Worm (Caenorhabditis elegans): Measurements from ENCODE around the gene Y60A9.3.

Y60A9.3 gene

DNA sequence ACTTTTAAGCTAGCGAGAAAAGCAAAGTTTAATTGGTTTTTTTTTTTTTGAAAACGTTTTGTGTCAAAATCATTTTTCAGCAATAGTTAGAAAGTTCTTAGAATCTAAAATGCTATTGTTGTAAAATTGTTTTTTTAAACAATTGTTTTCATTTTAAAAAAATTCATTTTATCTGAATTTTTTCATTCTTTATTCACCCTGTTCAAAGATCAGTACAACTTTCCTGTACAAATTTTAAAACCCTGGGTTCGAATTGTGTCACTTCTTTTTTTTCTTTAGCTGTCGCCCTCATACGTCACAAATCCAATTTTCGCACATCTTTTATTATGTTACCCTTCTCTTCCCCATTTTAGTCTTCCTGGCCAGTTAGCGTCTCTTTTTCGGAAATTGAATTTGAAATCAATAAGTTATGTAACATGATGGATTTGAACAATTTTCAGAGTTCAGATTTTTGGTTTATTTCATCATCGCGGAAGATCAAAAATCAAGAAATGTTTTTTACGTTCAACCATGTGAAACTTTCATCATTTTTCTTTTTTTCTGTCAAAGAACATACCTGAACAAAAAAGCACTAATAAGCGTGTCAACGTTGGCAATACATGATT lies 26.3 kb upstream of the Y60A9.3 start:
- no peak for TF ChIP-seq ceh-39 (tag; optimal IDR thresholded peaks at IDR 0.05)
- TF ChIP-seq ces-1 (GFP tag; optimal IDR thresholded peaks at IDR 0.05): peak; percentile 99
- TF ChIP-seq drap-1 (GFP tag; optimal IDR thresholded peaks at IDR 0.05): no peak
- no peak for TF ChIP-seq ztf-11 (tag; optimal IDR thresholded peaks at IDR 0.05)
- TF ChIP-seq ceh-43 (GFP tag; optimal IDR thresholded peaks at IDR 0.05): no peak

ce11 chrX:14359571-14359970 lies 23.5 kb upstream of the Y60A9.3 start:
- TF ChIP-seq ceh-39 (tag; optimal IDR thresholded peaks at IDR 0.05) (no peak), nhr-12 (tag; optimal IDR thresholded peaks at IDR 0.05) (no peak), bed-3 (GFP tag; optimal IDR thresholded peaks at IDR 0.05) (no peak), tbx-8 (GFP tag; optimal IDR thresholded peaks at IDR 0.05) (no peak), nhr-76 (tag; optimal IDR thresholded peaks at IDR 0.05) (no peak), mep-1 (tag; optimal IDR thresholded peaks at IDR 0.05) (no peak), nhr-237 (tag; optimal IDR thresholded peaks at IDR 0.05) (no peak), pha-4 (tag; optimal IDR thresholded peaks at IDR 0.05) (no peak), unc-120 (tag; optimal IDR thresholded peaks at IDR 0.05; ENCODE audit: poor library complexity, severe bottlenecking) (no peak), blmp-1 (tag; optimal IDR thresholded peaks at IDR 0.05) (no peak), nhr-2 (tag; optimal IDR thresholded peaks at IDR 0.05) (no peak), flh-1 (GFP tag; optimal IDR thresholded peaks at IDR 0.05) (no peak), sptf-1 (tag; optimal IDR thresholded peaks at IDR 0.05) (no peak), drap-1 (GFP tag; optimal IDR thresholded peaks at IDR 0.05) (no peak), sem-2 (GFP tag; optimal IDR thresholded peaks at IDR 0.05) (no peak), M03D4.4 (tag; optimal IDR thresholded peaks at IDR 0.05) (no peak), ztf-11 (tag; optimal IDR thresholded peaks at IDR 0.05) (no peak), lsy-2 (tag; optimal IDR thresholded peaks at IDR 0.05) (no peak), unc-62 (GFP tag; optimal IDR thresholded peaks at IDR 0.05) (no peak), ham-2 (GFP tag; optimal IDR thresholded peaks at IDR 0.05) (no peak)

ce11 chrX:14366081-14366480 lies 17.0 kb upstream of the Y60A9.3 start:
- no peak for TF ChIP-seq unc-120 (tag; optimal IDR thresholded peaks at IDR 0.05; ENCODE audit: poor library complexity, severe bottlenecking)
- TF ChIP-seq zip-8 (tag; optimal IDR thresholded peaks at IDR 0.05): peak; percentile 95

DNA sequence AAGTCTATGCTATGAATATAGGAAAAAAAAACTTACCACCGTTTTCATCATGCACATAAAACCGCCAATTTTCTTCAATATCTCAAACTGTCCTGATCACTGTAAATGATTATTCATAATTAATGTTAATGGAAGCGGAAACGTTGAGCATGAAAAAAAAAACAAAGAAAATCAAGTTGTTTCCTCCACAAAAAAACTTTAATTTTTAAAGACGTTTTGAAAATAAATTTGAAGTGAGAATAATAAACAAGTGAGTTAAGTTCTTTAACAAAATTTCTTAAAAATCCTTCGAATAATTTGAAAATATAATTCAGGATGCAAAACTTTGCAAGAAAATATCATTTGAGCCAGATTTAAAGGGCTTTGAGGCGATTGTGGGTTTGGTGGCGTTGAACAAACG lies 12.7 kb upstream of the Y60A9.3 start, which contains the start of gene irk-3:
irk-3 (minus strand) TSS at position 101 of the 400 bp plus-strand sequence.
- TF ChIP-seq ceh-43 (GFP tag; optimal IDR thresholded peaks at IDR 0.05): no peak
- no peak for TF ChIP-seq nhr-2 (tag; optimal IDR thresholded peaks at IDR 0.05)
- no peak for TF ChIP-seq hlh-1 (tag; optimal IDR thresholded peaks at IDR 0.05)
- TF ChIP-seq unc-120 (tag; optimal IDR thresholded peaks at IDR 0.05; ENCODE audit: poor library complexity, severe bottlenecking): no peak
- no peak for TF ChIP-seq nhr-237 (tag; optimal IDR thresholded peaks at IDR 0.05)
- no peak for TF ChIP-seq sem-2 (GFP tag; optimal IDR thresholded peaks at IDR 0.05)

- TF ChIP-seq bed-3 (GFP tag; optimal IDR thresholded peaks at IDR 0.05): no peak
- TF ChIP-seq mls-2 (tag; optimal IDR thresholded peaks at IDR 0.05): no peak
- TF ChIP-seq elt-3 (tag; optimal IDR thresholded peaks at IDR 0.05): no peak
- TF ChIP-seq unc-62 (GFP tag; optimal IDR thresholded peaks at IDR 0.05): no peak
- TF ChIP-seq nhr-237 (tag; optimal IDR thresholded peaks at IDR 0.05): no peak
- TF ChIP-seq nhr-12 (tag; optimal IDR thresholded peaks at IDR 0.05): no peak
- no peak for TF ChIP-seq mep-1 (tag; optimal IDR thresholded peaks at IDR 0.05)
- TF ChIP-seq lin-32 (GFP tag; optimal IDR thresholded peaks at IDR 0.05): no peak
- TF ChIP-seq unc-39 (tag; optimal IDR thresholded peaks at IDR 0.05): no peak
- no peak for TF ChIP-seq cnd-1 (tag; optimal IDR thresholded peaks at IDR 0.05)
- no peak for TF ChIP-seq sptf-1 (tag; optimal IDR thresholded peaks at IDR 0.05)
- no peak for TF ChIP-seq snpc-4 (tag; optimal IDR thresholded peaks at IDR 0.05)
- TF ChIP-seq ceh-43 (GFP tag; optimal IDR thresholded peaks at IDR 0.05): no peak
- no peak for TF ChIP-seq tbx-8 (GFP tag; optimal IDR thresholded peaks at IDR 0.05)
- TF ChIP-seq blmp-1 (tag; optimal IDR thresholded peaks at IDR 0.05): no peak
- no peak for TF ChIP-seq ham-2 (GFP tag; optimal IDR thresholded peaks at IDR 0.05)
- no peak for TF ChIP-seq zip-8 (tag; optimal IDR thresholded peaks at IDR 0.05)
- TF ChIP-seq hlh-1 (tag; optimal IDR thresholded peaks at IDR 0.05): no peak
Observed at ce11 chrX:14377169-14377568, 5.9 kb upstream of the Y60A9.3 start, which contains the start of gene Y60A9A.1. Gene Y60A9A.1, minus strand, starts transcription at chrX:14377269.
